4 fruit fly cellular contexts compared by ENCODE assay signal in the genomic region with DNA sequence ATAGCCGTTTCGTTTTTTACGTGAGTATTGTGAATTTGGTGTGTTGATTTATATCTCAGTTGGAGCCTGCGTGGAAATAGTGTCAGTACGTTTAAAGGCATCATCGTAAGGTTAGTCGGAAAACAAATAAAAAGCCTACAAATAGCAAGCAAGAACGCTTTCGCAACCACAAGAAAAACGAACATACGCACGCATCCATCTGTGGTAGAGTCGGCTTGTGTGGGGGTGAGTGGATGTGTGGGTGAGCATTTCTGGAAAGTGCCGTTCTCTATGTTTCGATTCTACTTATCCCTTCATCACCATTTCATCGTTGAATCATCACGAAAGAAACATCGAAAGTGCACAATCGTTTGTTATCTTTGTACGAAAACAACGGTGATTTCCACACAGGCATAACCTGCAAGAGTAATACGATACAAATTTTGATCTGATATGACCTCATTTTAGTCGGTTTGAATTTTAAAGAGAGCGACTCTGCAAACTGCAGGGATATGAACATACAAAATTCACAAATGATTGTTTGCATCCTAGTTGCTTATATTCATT.
TF ChIP-seq lines count a peak whose summit lies in the region.

No protein-coding gene starts in this region.

- no peak for TF ChIP-seq CTCF in whole organism, embryonic (GFP tag; optimal IDR thresholded peaks at IDR 0.05; lab: Kevin White, UChicago)

TF ChIP-seq in whole organism, adult, 20 proteins besides CTCF, POLR2A, EP300 and RAD21:
- TF ChIP-seq CG1620 (GFP tag; optimal IDR thresholded peaks at IDR 0.05; lab: Kevin White, UChicago) = no peak
- TF ChIP-seq CG33017 (tag; optimal IDR thresholded peaks at IDR 0.05; lab: Kevin White, UChicago) = no peak
- peak; percentile 82 for TF ChIP-seq pad (GFP tag; optimal IDR thresholded peaks at IDR 0.05; lab: Kevin White, UChicago)
- TF ChIP-seq bab1 (GFP tag; optimal IDR thresholded peaks at IDR 0.05; lab: Kevin White, UChicago) = peak; percentile 51
- peak; percentile 22 for TF ChIP-seq ovo (GFP tag; optimal IDR thresholded peaks at IDR 0.05; lab: Kevin White, UChicago)

TF ChIP-seq in whole organism, embryonic, 481 proteins besides CTCF, POLR2A, EP300 and RAD21 (continues in another document):
- TF ChIP-seq CG3281 (GFP tag; optimal IDR thresholded peaks at IDR 0.05; lab: Kevin White, UChicago) (no peak), pfk (GFP tag; optimal IDR thresholded peaks at IDR 0.05; lab: Kevin White, UChicago) (peak; percentile 80), CG2199 (GFP tag; IDR thresholded peaks at IDR 0.05; lab: Robert Waterston, UW) (0 out of 3 replicates have a peak, but pooled peaks have one; percentile 15), ranshi (GFP tag; IDR thresholded peaks at IDR 0.05; lab: Robert Waterston, UW) (no peak), vvl (GFP tag; IDR thresholded peaks at IDR 0.05; lab: Robert Waterston, UW) (peak; percentile 9; the same call in 1 of the 2 replicates), CG32532 (GFP tag; IDR thresholded peaks at IDR 0.05; lab: Robert Waterston, UW) (no peak), CG16779 (GFP tag; IDR thresholded peaks at IDR 0.05; lab: Robert Waterston, UW) (no peak), unpg (GFP tag; optimal IDR thresholded peaks at IDR 0.05; lab: Kevin White, UChicago) (no peak), Neu2 (GFP tag; optimal IDR thresholded peaks at IDR 0.05; lab: Kevin White, UChicago; ENCODE audit: borderline replicate concordance) (no peak), NFAT (GFP tag; IDR thresholded peaks at IDR 0.05; lab: Robert Waterston, UW) (no peak), sr (GFP tag; IDR thresholded peaks at IDR 0.05; lab: Robert Waterston, UW) (peak; percentile 62; the same call in 2 of the 3 replicates), bigmax (GFP tag; optimal IDR thresholded peaks at IDR 0.05; lab: Kevin White, UChicago) (peak; percentile 40), E2f2 (GFP tag; IDR thresholded peaks at IDR 0.05; lab: Robert Waterston, UW) (0 out of 2 replicates have a peak, but pooled peaks have one; percentile 2), CG12769 (tag; optimal IDR thresholded peaks at IDR 0.05; lab: Kevin White, UChicago) (peak; percentile 9), CG6654 (GFP tag; optimal IDR thresholded peaks at IDR 0.05; lab: Kevin White, UChicago) (no peak), CG9797 (GFP tag; optimal IDR thresholded peaks at IDR 0.05; lab: Kevin White, UChicago) (no peak), MESR4 (GFP tag; optimal IDR thresholded peaks at IDR 0.05; lab: Kevin White, UChicago) (peak; percentile 67), CG11085 (GFP tag; IDR thresholded peaks at IDR 0.05; lab: Robert Waterston, UW) (no peak), CG11093 (GFP tag; IDR thresholded peaks at IDR 0.05; lab: Robert Waterston, UW) (no peak), CG12071 (GFP tag; optimal IDR thresholded peaks at IDR 0.05; lab: Kevin White, UChicago) (no peak), nom (GFP tag; optimal IDR thresholded peaks at IDR 0.05; lab: Kevin White, UChicago) (peak; percentile 40), psq (GFP tag; optimal IDR thresholded peaks at IDR 0.05; lab: Kevin White, UChicago) (no peak), Hand (GFP tag; optimal IDR thresholded peaks at IDR 0.05; lab: Kevin White, UChicago) (peak; percentile 25), CG34376 (GFP tag; optimal IDR thresholded peaks at IDR 0.05; lab: Kevin White, UChicago) (no peak), kay (GFP tag; optimal IDR thresholded peaks at IDR 0.05; lab: Kevin White, UChicago) (peak; percentile 16), PHDP (tag; optimal IDR thresholded peaks at IDR 0.05; lab: Kevin White, UChicago) (no peak)

TF ChIP-seq in whole organism, prepupa, 60 proteins besides CTCF, POLR2A, EP300 and RAD21:
- TF ChIP-seq CG9139 (GFP tag; optimal IDR thresholded peaks at IDR 0.05; lab: Kevin White, UChicago) (peak; percentile 9), Sox14 (GFP tag; optimal IDR thresholded peaks at IDR 0.05; lab: Kevin White, UChicago) (no peak), OdsH (GFP tag; optimal IDR thresholded peaks at IDR 0.05; lab: Kevin White, UChicago) (no peak), Hr39 (GFP tag; optimal IDR thresholded peaks at IDR 0.05; lab: Kevin White, UChicago) (no peak), Eip78C (GFP tag; lab: Kevin White, UChicago) (peak; percentile 14), acj6 (GFP tag; optimal IDR thresholded peaks at IDR 0.05; lab: Kevin White, UChicago) (no peak), CG6808 (GFP tag; optimal IDR thresholded peaks at IDR 0.05; lab: Kevin White, UChicago) (peak; percentile 2)

TF ChIP-seq in whole organism, wandering third instar larva, 38 proteins besides CTCF, POLR2A, EP300 and RAD21:
- TF ChIP-seq sage (GFP tag; optimal IDR thresholded peaks at IDR 0.05; lab: Kevin White, UChicago) (no peak), Rel (GFP tag; optimal IDR thresholded peaks at IDR 0.05; lab: Kevin White, UChicago) (no peak), Rel (tag; optimal IDR thresholded peaks at IDR 0.05; lab: Kevin White, UChicago) (peak; percentile 90)
